Worm (Caenorhabditis elegans) whole organism, L3 larva: ENCODE data around the gene Y26G10.5.

Experiments
- R02D3.7 ChIP-seq: fragments of 150-350 bp; optimal IDR thresholded peaks from 2 replicates; lab custom pipeline; 2014; ENCODE audit warnings: missing biosample characterization, missing genetic modification characterization
- ZK546.5 ChIP-seq: sonication (generic microtip); optimal IDR thresholded peaks from 2 replicates; lab custom pipeline; 2017; ENCODE audit warnings: missing biosample characterization, missing genetic modification characterization
- aly-2 ChIP-seq: fragments of 150-350 bp; optimal IDR thresholded peaks from 2 replicates; lab custom pipeline; 2014; ENCODE audit warnings: missing biosample characterization, missing genetic modification characterization
- ama-1 ChIP-seq: fragments of 150-350 bp; optimal IDR thresholded peaks from 2 replicates; lab custom pipeline; 2018
- ceh-16 ChIP-seq: sonication (generic microtip); optimal IDR thresholded peaks from 2 replicates; lab custom pipeline; 2017; ENCODE audit warnings: missing biosample characterization, missing genetic modification characterization
- ceh-28 ChIP-seq: fragments of 150-350 bp; optimal IDR thresholded peaks from 2 replicates; lab custom pipeline; 2014; ENCODE audit warnings: missing biosample characterization, missing genetic modification reagents, missing genetic modification characterization
- ceh-82 ChIP-seq: fragments of 150-350 bp; optimal IDR thresholded peaks from 2 replicates; lab custom pipeline; 2014; ENCODE audit warnings: missing biosample characterization, missing genetic modification characterization
- daf-12 ChIP-seq: fragments of 150-350 bp; optimal IDR thresholded peaks from 2 replicates; lab custom pipeline; 2014; ENCODE audit warnings: missing biosample characterization, missing genetic modification reagents, missing genetic modification characterization
- egl-27 ChIP-seq: sonication (generic microtip); optimal IDR thresholded peaks from 4 replicates; lab custom pipeline; 2017; ENCODE audit warnings: missing biosample characterization, missing genetic modification reagents, missing genetic modification characterization
- egl-5 ChIP-seq: fragments of 150-350 bp; optimal IDR thresholded peaks from 2 replicates; lab custom pipeline; 2017; ENCODE audit warnings: missing biosample characterization, missing genetic modification reagents, missing genetic modification characterization, inconsistent platforms
- elt-1 ChIP-seq: fragments of 150-350 bp; optimal IDR thresholded peaks from 2 replicates; lab custom pipeline; 2014; ENCODE audit warnings: missing biosample characterization, missing genetic modification characterization
- elt-3 ChIP-seq, 3 experiments: fragments of 150-350 bp in 1 of 3; sonication (generic microtip) in 2 of 3; optimal IDR thresholded peaks; 2 replicates in 2 of 3; 4 replicates in 1 of 3; lab custom pipeline; 2014 to 2017; ENCODE audit warnings: missing biosample characterization in 3 of 3, missing genetic modification characterization in 3 of 3
- hmg-11 ChIP-seq: sonication (generic microtip); optimal IDR thresholded peaks from 2 replicates; lab custom pipeline; 2016; ENCODE audit warnings: missing genetic modification characterization, missing compliant biosample characterization
- jun-1 ChIP-seq: fragments of 150-350 bp; optimal IDR thresholded peaks from 2 replicates; lab custom pipeline; 2014; ENCODE audit warnings: missing biosample characterization, missing genetic modification reagents, missing genetic modification characterization
- lin-15B ChIP-seq: fragments of 150-350 bp; optimal IDR thresholded peaks from 2 replicates; lab custom pipeline; 2014; ENCODE audit warnings: missing biosample characterization, missing genetic modification characterization
- lin-39 ChIP-seq: fragments of 150-350 bp; optimal IDR thresholded peaks from 2 replicates; lab custom pipeline; 2018; ENCODE audit warnings: missing biosample characterization, missing genetic modification reagents, missing genetic modification characterization
- lsy-12 ChIP-seq: sonication (generic microtip); optimal IDR thresholded peaks from 2 replicates; lab custom pipeline; 2016; ENCODE audit warnings: mild to moderate bottlenecking, missing genetic modification characterization, missing compliant biosample characterization
- nfya-1 ChIP-seq: sonication (generic microtip); optimal IDR thresholded peaks from 2 replicates; lab custom pipeline; 2017; ENCODE audit warnings: missing genetic modification characterization, mild to moderate bottlenecking, missing compliant biosample characterization, antibody characterized with exemption, moderate library complexity; ENCODE audit not compliant: insufficient read depth
- nhr-11 ChIP-seq: fragments of 150-350 bp; optimal IDR thresholded peaks from 2 replicates; lab custom pipeline; 2014; ENCODE audit warnings: missing biosample characterization, missing genetic modification characterization
- nhr-12 ChIP-seq: fragments of 150-350 bp; optimal IDR thresholded peaks from 2 replicates; lab custom pipeline; 2014; ENCODE audit warnings: missing biosample characterization, missing genetic modification characterization
- nhr-23 ChIP-seq: fragments of 150-350 bp; optimal IDR thresholded peaks from 2 replicates; lab custom pipeline; 2014; ENCODE audit warnings: missing biosample characterization, missing genetic modification reagents, missing genetic modification characterization
- nhr-237 ChIP-seq: fragments of 150-350 bp; optimal IDR thresholded peaks from 2 replicates; lab custom pipeline; 2014; ENCODE audit warnings: missing biosample characterization, missing genetic modification characterization
- nhr-25 ChIP-seq: sonication (generic microtip); optimal IDR thresholded peaks from 2 replicates; lab custom pipeline; 2017; ENCODE audit warnings: missing biosample characterization, missing genetic modification characterization
- nhr-67 ChIP-seq: fragments of 150-350 bp; optimal IDR thresholded peaks from 2 replicates; lab custom pipeline; 2014; ENCODE audit warnings: missing biosample characterization, missing genetic modification characterization
- nhr-76 ChIP-seq: fragments of 150-350 bp; sonication (generic microtip); optimal IDR thresholded peaks from 5 replicates; lab custom pipeline; 2014; ENCODE audit warnings: missing biosample characterization, missing genetic modification characterization
- nhr-77 ChIP-seq: fragments of 150-350 bp; optimal IDR thresholded peaks from 2 replicates; lab custom pipeline; 2014; ENCODE audit warnings: missing biosample characterization, missing genetic modification characterization
- pha-4 ChIP-seq: fragments of 150-350 bp; optimal IDR thresholded peaks from 2 replicates; lab custom pipeline; 2014; ENCODE audit warnings: missing biosample characterization, missing genetic modification reagents, missing genetic modification characterization
- pqm-1 ChIP-seq: fragments of 150-350 bp; optimal IDR thresholded peaks from 2 replicates; lab custom pipeline; 2017; ENCODE audit warnings: missing biosample characterization, missing genetic modification characterization, inconsistent platforms
- sea-2 ChIP-seq: fragments of 150-350 bp; sonication (generic microtip); optimal IDR thresholded peaks from 4 replicates; lab custom pipeline; 2014; ENCODE audit warnings: missing biosample characterization, missing genetic modification reagents, missing genetic modification characterization
- tbx-2 ChIP-seq: sonication (generic microtip); optimal IDR thresholded peaks from 2 replicates; lab custom pipeline; 2016; ENCODE audit warnings: mild to moderate bottlenecking, missing genetic modification characterization, missing compliant biosample characterization
- unc-39 ChIP-seq: sonication (generic microtip); optimal IDR thresholded peaks from 4 replicates; lab custom pipeline; 2017; ENCODE audit warnings: missing biosample characterization, missing genetic modification characterization
- unc-62 ChIP-seq: fragments of 150-350 bp; sonication (generic microtip); optimal IDR thresholded peaks from 4 replicates; lab custom pipeline; 2014; ENCODE audit warnings: missing biosample characterization, missing genetic modification reagents, missing genetic modification characterization
- zag-1 ChIP-seq: fragments of 150-350 bp; optimal IDR thresholded peaks from 2 replicates; lab custom pipeline; 2014; ENCODE audit warnings: missing biosample characterization, missing genetic modification characterization
- ztf-4 ChIP-seq: fragments of 150-350 bp; optimal IDR thresholded peaks from 2 replicates; lab custom pipeline; 2014; ENCODE audit warnings: missing biosample characterization, missing genetic modification characterization

Y26G10.5 gene

DNA sequence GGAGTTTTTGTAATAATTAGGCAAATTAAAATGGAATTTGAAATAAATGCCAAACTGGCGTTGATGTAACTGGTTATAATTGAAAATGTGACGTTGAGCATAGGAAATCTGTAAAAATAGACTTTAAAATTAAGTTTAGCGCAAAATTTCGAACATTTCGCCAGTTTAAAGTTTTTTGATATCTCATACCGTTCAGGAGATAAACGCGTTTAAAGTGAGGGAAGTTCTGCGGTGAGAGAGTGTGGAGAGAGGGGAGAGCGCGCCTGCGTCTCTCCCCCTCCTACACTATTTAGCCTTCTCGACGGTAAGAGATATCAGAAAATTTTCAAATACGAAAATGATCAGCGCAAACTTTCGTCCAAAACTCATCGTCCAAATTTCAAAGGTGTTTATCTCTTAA lies 24.1 kb downstream of the Y26G10.5 start, which contains the start of gene str-92:
str-92 (minus strand) TSS at position 101 of the 400 bp plus-strand sequence.
- TF ChIP-seq nhr-67 (tag; lab: Kevin White, UChicago): no peak
- TF ChIP-seq lin-39 (tag; lab: Kevin White, UChicago): no peak
- no peak for TF ChIP-seq unc-62 (GFP tag; lab: Kevin White, UChicago)
- TF ChIP-seq daf-12 (tag; lab: Kevin White, UChicago): no peak
- no peak for TF ChIP-seq pqm-1 (tag; lab: Kevin White, UChicago)
- no peak for TF ChIP-seq egl-5
- TF ChIP-seq egl-27 (tag; lab: Kevin White, UChicago): no peak
- TF ChIP-seq, all 47 proteins: peak for 0

DNA sequence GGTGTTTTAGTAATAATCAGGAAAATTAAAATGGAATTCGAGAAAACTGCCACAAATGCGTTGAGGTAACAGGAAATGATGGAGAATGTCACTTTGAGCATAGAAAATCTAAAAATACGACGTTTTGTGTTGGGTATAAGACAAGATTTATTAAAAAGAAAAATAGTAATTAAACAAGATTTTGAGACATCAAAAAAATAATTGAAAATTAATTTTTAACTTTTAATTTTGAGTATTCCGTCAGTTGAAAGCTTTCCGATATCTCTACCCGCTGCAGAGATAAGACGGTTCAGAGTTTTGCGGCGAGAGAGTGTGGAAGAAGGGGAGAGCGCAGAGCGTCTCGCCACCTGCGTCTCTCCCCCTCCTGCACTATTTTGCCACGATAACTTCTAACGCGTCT lies 27.3 kb downstream of the Y26G10.5 start, which contains the start of gene str-93:
str-93 (minus strand) TSS at position 101 of the 400 bp plus-strand sequence.
- TF ChIP-seq tbx-2 (no peak), nhr-67 (tag; lab: Kevin White, UChicago) (no peak), sea-2 (GFP tag; lab: Kevin White, UChicago) (no peak), nhr-11 (tag; lab: Kevin White, UChicago) (no peak), ceh-16 (no peak), ceh-82 (no peak), nhr-25 (tag; lab: Kevin White, UChicago) (no peak), lin-15B (tag; lab: Kevin White, UChicago) (no peak), unc-39 (tag; lab: Kevin White, UChicago) (no peak), nhr-237 (tag; lab: Kevin White, UChicago) (no peak)

DNA sequence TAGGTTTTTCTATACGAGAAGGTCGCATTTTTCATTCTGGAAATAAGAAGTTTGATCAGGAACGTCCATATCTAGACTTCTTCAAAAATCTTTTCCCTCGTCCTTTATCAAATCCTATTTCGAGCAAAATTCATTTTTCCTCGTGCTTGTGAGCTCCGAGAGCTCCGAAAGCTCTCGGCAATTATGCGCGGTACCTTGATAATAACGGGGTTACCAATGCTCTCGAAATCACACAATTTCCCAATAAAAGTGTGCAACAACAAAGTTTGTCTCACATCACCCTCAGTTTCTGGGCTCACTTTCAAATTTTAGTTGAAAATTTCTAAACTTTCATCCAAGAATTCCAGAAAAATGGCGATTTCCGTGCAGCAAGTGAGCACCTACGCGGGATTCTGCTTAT lies 32.1 kb downstream of the Y26G10.5 start, which contains the start of gene str-89:
str-89 (plus strand) TSS at position 301 of the 400 bp plus-strand sequence.
- TF ChIP-seq ztf-4 (tag; lab: Kevin White, UChicago): no peak
- TF ChIP-seq ZK546.5: no peak
- no peak for TF ChIP-seq nhr-67 (tag; lab: Kevin White, UChicago)
- no peak for TF ChIP-seq nhr-76 (tag; lab: Kevin White, UChicago)
- TF ChIP-seq elt-1 (tag; lab: Kevin White, UChicago): no peak
- no peak for TF ChIP-seq ceh-82
- TF ChIP-seq egl-5: no peak
- TF ChIP-seq zag-1 (tag; lab: Kevin White, UChicago): no peak
- TF ChIP-seq jun-1 (tag; lab: Kevin White, UChicago): no peak
- no peak for TF ChIP-seq nhr-25 (tag; lab: Kevin White, UChicago)
- no peak for TF ChIP-seq pqm-1 (tag; lab: Kevin White, UChicago)
- no peak for TF ChIP-seq unc-62 (GFP tag; lab: Kevin White, UChicago)
- no peak for TF ChIP-seq ceh-16
- TF ChIP-seq daf-12 (tag; lab: Kevin White, UChicago): no peak
- no peak for TF ChIP-seq lsy-12 (tag; lab: Kevin White, UChicago)
- TF ChIP-seq nfya-1: no peak

DNA sequence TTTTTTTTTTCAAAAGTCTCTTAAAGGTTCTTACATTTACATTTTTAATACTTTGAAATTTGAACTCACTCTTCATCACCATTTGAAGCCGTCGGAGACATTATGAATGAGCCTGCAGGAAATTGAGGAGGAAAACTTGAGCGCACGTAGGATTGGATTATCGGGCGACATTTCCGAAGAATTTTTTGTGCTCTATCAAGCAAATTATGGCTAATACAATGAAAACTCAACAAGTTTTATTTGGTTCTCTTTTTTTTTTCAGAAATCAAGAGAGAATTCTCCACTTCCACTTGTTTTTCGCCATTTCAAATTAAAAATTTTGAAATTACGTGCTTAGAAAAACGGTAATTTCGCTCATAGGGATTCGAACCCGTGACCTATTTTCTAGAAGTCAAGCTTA lies 33.0 kb downstream of the Y26G10.5 start, which contains the start of gene F59A1.12:
F59A1.12 (minus strand) TSS at position 101 of the 400 bp plus-strand sequence.
- TF ChIP-seq ztf-4 (tag; lab: Kevin White, UChicago) (no peak), ama-1 (lab: Kevin White, UChicago) (no peak), nhr-25 (tag; lab: Kevin White, UChicago) (no peak), elt-3 (tag; optimal IDR thresholded peaks at IDR 0.05; lab: Kevin White, UChicago) (no peak), ceh-28 (tag; lab: Kevin White, UChicago) (no peak), hmg-11 (tag; lab: Kevin White, UChicago) (no peak), pha-4 (tag; lab: Kevin White, UChicago) (no peak), lin-15B (tag; lab: Kevin White, UChicago) (no peak), R02D3.7 (tag; lab: Kevin White, UChicago) (no peak), nhr-23 (no peak), egl-27 (tag; lab: Kevin White, UChicago) (no peak), nhr-12 (no peak), ZK546.5 (no peak), nfya-1 (no peak), nhr-77 (tag; lab: Kevin White, UChicago) (no peak), egl-5 (no peak)

DNA sequence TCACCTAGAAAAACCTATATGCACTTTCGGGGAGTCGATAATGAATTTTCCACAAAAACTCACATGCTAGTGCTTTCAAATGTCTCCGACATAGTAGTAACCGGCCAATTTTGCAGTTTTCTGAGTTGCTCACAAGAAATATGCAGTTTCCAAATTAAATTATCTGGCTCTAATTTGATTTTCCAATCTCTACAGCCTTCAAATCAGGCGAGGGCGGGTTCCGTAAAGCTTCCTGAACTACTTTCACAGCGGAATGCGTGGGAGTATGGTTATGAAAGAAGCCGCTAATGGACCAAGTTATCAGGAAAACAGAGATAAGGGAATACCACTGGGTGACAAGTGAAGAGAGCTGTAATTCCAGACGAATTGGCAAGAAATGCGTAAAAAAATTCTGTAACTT lies 34.7 kb downstream of the Y26G10.5 start, which contains the start of gene F59A1.11:
F59A1.11 (minus strand) TSS at position 101 of the 400 bp plus-strand sequence.
- TF ChIP-seq aly-2 (no peak), pha-4 (tag; lab: Kevin White, UChicago) (no peak), daf-12 (tag; lab: Kevin White, UChicago) (no peak), R02D3.7 (tag; lab: Kevin White, UChicago) (no peak), nfya-1 (no peak), nhr-76 (tag; lab: Kevin White, UChicago) (no peak), ZK546.5 (no peak), ceh-82 (no peak), zag-1 (tag; lab: Kevin White, UChicago) (no peak)
